Worm (Caenorhabditis elegans): Measurements from ENCODE around the gene F09B9.5.
A peak's percentile ranks its signal among the peaks of the same experiment; 100 is the strongest.

- no peak for TF ChIP-seq ama-1 (optimal IDR thresholded peaks at IDR 0.05)
- no peak for TF ChIP-seq ceh-34 (tag; optimal IDR thresholded peaks at IDR 0.05)
- TF ChIP-seq unc-3 (GFP tag; conservative IDR thresholded peaks at IDR 0.05) = no peak
- no peak for TF ChIP-seq unc-3 (tag; optimal IDR thresholded peaks at IDR 0.05)
- TF ChIP-seq K09A11.1 (tag; optimal IDR thresholded peaks at IDR 0.05; ENCODE audit: insufficient read depth) = no peak
- TF ChIP-seq syd-9 (tag; optimal IDR thresholded peaks at IDR 0.05) = no peak
- TF ChIP-seq dve-1 (tag; optimal IDR thresholded peaks at IDR 0.05) = no peak
- no peak for TF ChIP-seq fax-1 (tag; optimal IDR thresholded peaks at IDR 0.05)
- TF ChIP-seq pha-4 (tag; optimal IDR thresholded peaks at IDR 0.05) = no peak
- TF ChIP-seq ceh-18 (tag; optimal IDR thresholded peaks at IDR 0.05) = peak; percentile 69
These were observed 21.7 kb downstream of the F09B9.5 start, which contains the start of gene ncs-4 for ce11 chrX:10176295-10176694.
